Worm (Caenorhabditis elegans): ENCODE data around the gene pos-1.

Gene pos-1

DNA sequence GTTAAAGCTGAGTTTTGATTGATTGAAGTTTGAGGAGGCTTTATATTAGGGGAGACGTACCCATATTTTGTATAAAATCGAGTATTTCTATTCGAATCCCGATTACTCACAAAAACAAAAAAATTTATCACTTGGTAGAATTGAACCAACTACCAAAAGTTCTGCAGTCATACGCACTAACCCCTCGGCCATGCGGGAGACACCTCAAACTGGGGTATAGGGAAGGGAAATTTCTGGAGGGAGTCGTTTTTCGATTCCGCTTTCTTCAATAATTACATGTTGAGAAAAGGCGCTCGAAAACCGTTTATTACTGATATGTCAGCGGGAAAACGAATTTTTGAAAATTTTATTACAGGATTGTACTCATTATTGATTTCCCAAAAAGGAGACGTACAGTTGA is 17.4 kb downstream of the pos-1 start (continued):
- TF ChIP-seq Y48G9A.11 (GFP tag; IDR thresholded peaks at IDR 0.05) (0 out of 2 replicates have a peak, but pooled peaks have one; percentile 28), Y75B8A.6 (GFP tag; IDR thresholded peaks at IDR 0.05) (0 out of 2 replicates have a peak, but pooled peaks have one; percentile 76), dmd-6 (GFP tag; IDR thresholded peaks at IDR 0.05) (0 out of 2 replicates have a peak, but pooled peaks have one; percentile 14), lin-1 (GFP tag; IDR thresholded peaks at IDR 0.05) (peak; percentile 63; the same call in 1 of the 2 replicates), D1046.2 (GFP tag; IDR thresholded peaks at IDR 0.05) (0 out of 2 replicates have a peak, but pooled peaks have one; percentile 44), lin-38 (GFP tag; IDR thresholded peaks at IDR 0.05) (peak; percentile 65), hmg-1.1 (GFP tag; IDR thresholded peaks at IDR 0.05) (peak; percentile 46; the same call in 1 of the 2 replicates), egl-43 (GFP tag; IDR thresholded peaks at IDR 0.05) (peak; percentile 75)

DNA sequence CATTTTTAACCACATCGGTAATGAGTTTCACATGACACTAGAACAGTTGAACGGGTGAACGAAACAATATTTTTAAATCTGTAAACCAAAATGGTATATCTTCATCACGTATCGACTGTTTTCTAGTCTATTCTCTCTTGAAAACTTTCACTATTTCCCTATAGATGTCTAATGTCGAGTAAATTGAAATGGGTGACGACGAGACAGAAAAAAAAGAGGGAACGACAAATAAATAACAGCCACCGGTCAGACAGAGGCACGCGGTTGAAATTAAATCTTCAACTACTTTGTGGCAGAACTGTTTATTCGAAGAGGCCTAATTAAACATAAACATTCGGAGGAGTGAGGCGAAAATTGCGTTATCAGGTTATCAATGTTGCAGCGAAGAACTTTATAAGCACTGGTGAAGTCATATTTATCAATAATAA is 20.5 kb downstream of the pos-1 start:
- TF ChIP-seq nhr-11 (tag; optimal IDR thresholded peaks at IDR 0.05): no peak
- no peak for TF ChIP-seq ceh-62 (tag; optimal IDR thresholded peaks at IDR 0.05)
- TF ChIP-seq lin-39 (tag; optimal IDR thresholded peaks at IDR 0.05): no peak
- peak; percentile 74 for TF ChIP-seq hlh-11 (tag; optimal IDR thresholded peaks at IDR 0.05)
- TF ChIP-seq egl-27 (tag; optimal IDR thresholded peaks at IDR 0.05): no peak
- peak; percentile 18; the same call in 1 of the 2 replicates for TF ChIP-seq dmd-6 (GFP tag; IDR thresholded peaks at IDR 0.05)
- no peak for TF ChIP-seq cey-2 (tag; optimal IDR thresholded peaks at IDR 0.05; ENCODE audit: borderline replicate concordance, insufficient read depth)
- no peak for TF ChIP-seq ces-1 (GFP tag; optimal IDR thresholded peaks at IDR 0.05)
- TF ChIP-seq unc-62 (GFP tag; optimal IDR thresholded peaks at IDR 0.05 in 1 of 2): peak in 1 of 2 experiments; percentile 62
- TF ChIP-seq unc-62 (tag; optimal IDR thresholded peaks at IDR 0.05): no peak
- TF ChIP-seq aha-1 (tag): no peak
- peak; percentile 36 for TF ChIP-seq mep-1 (tag; optimal IDR thresholded peaks at IDR 0.05)
- no peak for TF ChIP-seq daf-8 (GFP tag; IDR thresholded peaks at IDR 0.05)
- no peak for TF ChIP-seq daf-16 (GFP tag; optimal IDR thresholded peaks at IDR 0.05)
- TF ChIP-seq daf-16 (tag; optimal IDR thresholded peaks at IDR 0.05): peak; percentile 98
- TF ChIP-seq zfp-2 (tag; optimal IDR thresholded peaks at IDR 0.05): no peak
- TF ChIP-seq Y48G9A.11 (GFP tag; IDR thresholded peaks at IDR 0.05): no peak
- peak; percentile 38 for TF ChIP-seq dve-1 (tag; optimal IDR thresholded peaks at IDR 0.05; ENCODE audit: insufficient read depth)
- TF ChIP-seq mdl-1 (tag; optimal IDR thresholded peaks at IDR 0.05): peak in 1 of 2 experiments; percentile 51
- no peak for TF ChIP-seq vab-7 (GFP tag; IDR thresholded peaks at IDR 0.05)
- TF ChIP-seq ctbp-1 (GFP tag; IDR thresholded peaks at IDR 0.05): no peak
- TF ChIP-seq daf-12 (tag; optimal IDR thresholded peaks at IDR 0.05): no peak
- TF ChIP-seq pqm-1 (tag; optimal IDR thresholded peaks at IDR 0.05): peak; percentile 55
- peak; percentile 58 for TF ChIP-seq hlh-30 (tag; optimal IDR thresholded peaks at IDR 0.05; ENCODE audit: insufficient read depth)
- TF ChIP-seq mxl-3 (GFP tag; optimal IDR thresholded peaks at IDR 0.05): peak; percentile 1
- peak; percentile 47 for TF ChIP-seq nhr-28 (tag; optimal IDR thresholded peaks at IDR 0.05)
- no peak for TF ChIP-seq tag-97 (GFP tag; IDR thresholded peaks at IDR 0.05)
- TF ChIP-seq lin-13 (GFP tag; optimal IDR thresholded peaks at IDR 0.05): no peak
- no peak for TF ChIP-seq rbr-2 (tag; optimal IDR thresholded peaks at IDR 0.05)
- no peak for TF ChIP-seq nhr-41 (GFP tag; IDR thresholded peaks at IDR 0.05)

- TF ChIP-seq snpc-4 (tag; optimal IDR thresholded peaks at IDR 0.05) (no peak), hmg-1.1 (GFP tag; IDR thresholded peaks at IDR 0.05) (0 out of 2 replicates have a peak, but pooled peaks have one; percentile 22), F49E8.2 (tag; optimal IDR thresholded peaks at IDR 0.05; ENCODE audit: borderline replicate concordance) (no peak), aha-1 (tag) (peak; percentile 49)
Observed at ce11 chrV:8435292-8435691, 21.4 kb downstream of the pos-1 start.
